Worm (Caenorhabditis elegans) whole organism, L4 larva: ENCODE results near the gene col-156.

ENCODE experiments used
- D1046.2 ChIP-seq: fragments of 200-800 bp; sonication (Bioruptor generic); IDR thresholded peaks from 2 replicates; pipeline ENCODE4 v1.3.6; 2022; ENCODE audit warnings: missing genetic modification characterization, missing compliant biosample characterization
- dmd-6 ChIP-seq: fragments of 200-800 bp; sonication (Bioruptor generic); IDR thresholded peaks from 2 replicates; pipeline ENCODE4 v1.3.6; 2022; ENCODE audit warnings: missing genetic modification reagents, missing genetic modification characterization, missing compliant biosample characterization
- dpl-1 ChIP-seq: fragments of 150-350 bp; optimal IDR thresholded peaks from 2 replicates; lab custom pipeline; 2014; ENCODE audit warnings: missing biosample characterization, missing genetic modification reagents, missing genetic modification characterization
- hmg-1.1 ChIP-seq: fragments of 200-800 bp; sonication (Bioruptor generic); IDR thresholded peaks from 2 replicates; pipeline ENCODE4 v1.3.6; 2022; ENCODE audit warnings: missing genetic modification reagents, missing genetic modification characterization, missing compliant biosample characterization
- lin-38 ChIP-seq: fragments of 200-800 bp; sonication (Bioruptor generic); IDR thresholded peaks from 2 replicates; pipeline ENCODE4 v1.3.6; 2022; ENCODE audit warnings: missing genetic modification reagents, missing genetic modification characterization, missing compliant biosample characterization
- mep-1 ChIP-seq: fragments of 150-350 bp; sonication (generic microtip); optimal IDR thresholded peaks from 3 replicates; lab custom pipeline; 2014; ENCODE audit warnings: missing biosample characterization, missing genetic modification characterization
- mxl-3 ChIP-seq: fragments of 200-800 bp; sonication (Bioruptor generic); optimal IDR thresholded peaks from 2 replicates; lab custom pipeline; 2018; ENCODE audit warnings: mild to moderate bottlenecking, missing genetic modification characterization, missing compliant biosample characterization
- nhr-102 ChIP-seq: sonication (generic microtip); optimal IDR thresholded peaks from 2 replicates; lab custom pipeline; 2016; ENCODE audit warnings: mild to moderate bottlenecking, missing genetic modification characterization, moderate library complexity, missing compliant biosample characterization
- nhr-28 ChIP-seq: fragments of 150-350 bp; optimal IDR thresholded peaks from 2 replicates; lab custom pipeline; 2014; ENCODE audit warnings: missing biosample characterization, missing genetic modification characterization
- snpc-4 ChIP-seq: fragments of 150-350 bp; optimal IDR thresholded peaks from 2 replicates; lab custom pipeline; 2014; ENCODE audit warnings: missing biosample characterization, missing genetic modification characterization
- ztf-7 ChIP-seq: fragments of 150-350 bp; optimal IDR thresholded peaks from 2 replicates; lab custom pipeline; 2014; ENCODE audit warnings: missing biosample characterization, missing genetic modification characterization

- TF ChIP-seq lin-38 (no peak), ztf-7 (tag; lab: Kevin White, UChicago) (no peak), nhr-28 (tag; lab: Kevin White, UChicago) (no peak), dmd-6 (GFP tag; lab: Robert Waterston, UW) (no peak), nhr-102 (tag; lab: Kevin White, UChicago) (no peak), D1046.2 (GFP tag; lab: Robert Waterston, UW) (no peak), dpl-1 (GFP tag; lab: Kevin White, UChicago) (no peak), snpc-4 (tag; lab: Kevin White, UChicago) (no peak), mxl-3 (no peak), mep-1 (tag; lab: Kevin White, UChicago) (no peak), hmg-1.1 (no peak)
Measured at ce11 chrV:11421605-11422004, 28.6 kb downstream of the col-156 start, which contains the start of gene des-2.
